Fruit fly (Drosophila melanogaster) whole organism, adult: ENCODE measurements around the gene Drak.

Experiments
- CG11617 ChIP-seq: fragments of 200-800 bp; sonication (Bioruptor generic); optimal IDR thresholded peaks from 2 replicates; lab custom pipeline; 2017; ENCODE audit warnings: mild to moderate bottlenecking, missing biosample characterization, missing genetic modification reagents, missing genetic modification characterization
- CG12768 ChIP-seq: fragments of 200-800 bp; sonication (Bioruptor generic); optimal IDR thresholded peaks from 2 replicates; lab custom pipeline; 2017; ENCODE audit warnings: missing biosample characterization, missing genetic modification characterization, mild to moderate bottlenecking, moderate library complexity, missing genetic modification reagents
- CG14711 ChIP-seq: fragments of 200-800 bp; sonication (Bioruptor generic); optimal IDR thresholded peaks from 2 replicates; lab custom pipeline; 2018; ENCODE audit warnings: missing biosample characterization, mild to moderate bottlenecking, missing genetic modification characterization, moderate library complexity
- CG1620 ChIP-seq: fragments of 200-800 bp; sonication (Bioruptor generic); optimal IDR thresholded peaks from 2 replicates; lab custom pipeline; 2016; ENCODE audit warnings: missing biosample characterization, missing genetic modification characterization
- CG33017 ChIP-seq: fragments of 200-800 bp; sonication (Bioruptor generic); optimal IDR thresholded peaks from 2 replicates; lab custom pipeline; 2018; ENCODE audit warnings: missing biosample characterization, mild to moderate bottlenecking, missing genetic modification characterization, moderate library complexity
- CG5204 ChIP-seq: fragments of 200-800 bp; sonication (Bioruptor generic); optimal IDR thresholded peaks from 2 replicates; lab custom pipeline; 2016; ENCODE audit warnings: missing biosample characterization, missing genetic modification characterization
- CG7045 ChIP-seq: fragments of 200-800 bp; sonication (Bioruptor generic); optimal IDR thresholded peaks from 2 replicates; lab custom pipeline; 2017; ENCODE audit warnings: missing biosample characterization, mild to moderate bottlenecking, missing genetic modification characterization
- CG7101 ChIP-seq: fragments of 200-800 bp; sonication (Bioruptor generic); optimal IDR thresholded peaks from 2 replicates; lab custom pipeline; 2018; ENCODE audit warnings: missing biosample characterization, mild to moderate bottlenecking, missing genetic modification characterization, moderate library complexity
- Clk ChIP-seq: fragments of 200-800 bp; sonication (Bioruptor generic); optimal IDR thresholded peaks from 2 replicates; lab custom pipeline; 2017; ENCODE audit warnings: missing biosample characterization, missing genetic modification characterization
- Crg-1 ChIP-seq: fragments of 200-800 bp; sonication (Bioruptor generic); optimal IDR thresholded peaks from 2 replicates; lab custom pipeline; 2016; ENCODE audit warnings: missing biosample characterization, missing genetic modification characterization
- Hr96 ChIP-seq: fragments of 200-800 bp; sonication (Bioruptor generic); optimal IDR thresholded peaks from 2 replicates; lab custom pipeline; 2016; ENCODE audit warnings: missing biosample characterization, missing genetic modification characterization
- Mnt ChIP-seq: fragments of 200-800 bp; sonication (Bioruptor generic); optimal IDR thresholded peaks from 2 replicates; lab custom pipeline; 2016; ENCODE audit warnings: missing biosample characterization, mild to moderate bottlenecking, missing genetic modification characterization
- bab1 ChIP-seq: fragments of 200-800 bp; sonication (Bioruptor generic); optimal IDR thresholded peaks from 3 replicates; lab custom pipeline; 2019; ENCODE audit warnings: missing biosample characterization, mild to moderate bottlenecking, missing genetic modification characterization, moderate library complexity
- cic ChIP-seq: fragments of 200-800 bp; sonication (Bioruptor generic); optimal IDR thresholded peaks from 2 replicates; lab custom pipeline; 2017; ENCODE audit warnings: missing biosample characterization, mild to moderate bottlenecking, missing genetic modification characterization, moderate library complexity
- cnc ChIP-seq, 2 experiments: fragments of >200 bp; optimal IDR thresholded peaks; 2 replicates each; lab custom pipeline; 2017
- kay ChIP-seq: fragments of 200-800 bp; sonication (Bioruptor generic); peaks from one replicate; lab custom pipeline; 2016; ENCODE audit warnings: missing biosample characterization, missing genetic modification characterization, borderline replicate concordance
- ovo ChIP-seq: fragments of 200-800 bp; sonication (Bioruptor generic); optimal IDR thresholded peaks from 2 replicates; lab custom pipeline; 2016; ENCODE audit warnings: missing biosample characterization, missing genetic modification characterization
- pad ChIP-seq: fragments of 200-800 bp; sonication (Bioruptor generic); optimal IDR thresholded peaks from 3 replicates; lab custom pipeline; 2017; ENCODE audit warnings: missing biosample characterization, missing genetic modification characterization, mild to moderate bottlenecking, moderate library complexity, missing genetic modification reagents
- tj ChIP-seq: fragments of 200-800 bp; sonication (Bioruptor generic); optimal IDR thresholded peaks from 3 replicates; lab custom pipeline; 2017; ENCODE audit warnings: missing biosample characterization, mild to moderate bottlenecking, missing genetic modification characterization, moderate library complexity
- toe ChIP-seq: fragments of 200-800 bp; sonication (Bioruptor generic); optimal IDR thresholded peaks from 2 replicates; lab custom pipeline; 2016; ENCODE audit warnings: missing biosample characterization, missing genetic modification characterization

The Drak gene

dm6 chrX:11521561-11522546, 28.9 kb downstream of the Drak start:
- peak; percentile 59 for TF ChIP-seq bab1
- TF ChIP-seq CG5204: peak; percentile 27
- no peak for TF ChIP-seq cic (GFP tag; lab: Kevin White, UChicago)
- TF ChIP-seq CG33017 (tag; lab: Kevin White, UChicago): peak; percentile 45
- no peak for TF ChIP-seq Hr96 (GFP tag; lab: Kevin White, UChicago)
- peak; percentile 52 for TF ChIP-seq CG14711 (tag; lab: Kevin White, UChicago)
- TF ChIP-seq CG7045 (GFP tag; lab: Kevin White, UChicago): no peak
- TF ChIP-seq tj (GFP tag; lab: Kevin White, UChicago): peak; percentile 26
- peak; percentile 10 for TF ChIP-seq CG11617 (GFP tag; lab: Kevin White, UChicago)
- TF ChIP-seq CG7101 (tag; lab: Kevin White, UChicago): peak; percentile 53
- TF ChIP-seq kay (GFP tag; lab: Kevin White, UChicago): peak; percentile 66

- TF ChIP-seq kay (GFP tag; lab: Kevin White, UChicago): no peak
- TF ChIP-seq bab1: no peak
- no peak for TF ChIP-seq tj (GFP tag; lab: Kevin White, UChicago)
- no peak for TF ChIP-seq pad
- no peak for TF ChIP-seq cic (GFP tag; lab: Kevin White, UChicago)
- TF ChIP-seq Mnt (GFP tag; lab: Kevin White, UChicago): no peak
- TF ChIP-seq CG11617 (GFP tag; lab: Kevin White, UChicago): no peak
- TF ChIP-seq toe (GFP tag; lab: Kevin White, UChicago): no peak
- no peak for TF ChIP-seq ovo
- no peak for TF ChIP-seq CG12768 (GFP tag; lab: Kevin White, UChicago)
- TF ChIP-seq CG1620 (GFP tag; lab: Kevin White, UChicago): no peak
- no peak for TF ChIP-seq cnc (optimal IDR thresholded peaks at IDR 0.05; lab: Kevin White, UChicago)
- no peak for TF ChIP-seq CG14711 (tag; lab: Kevin White, UChicago)
- no peak for TF ChIP-seq CG7101 (tag; lab: Kevin White, UChicago)
- TF ChIP-seq CG7045 (GFP tag; lab: Kevin White, UChicago): no peak
- TF ChIP-seq Clk: no peak
- no peak for TF ChIP-seq Hr96 (GFP tag; lab: Kevin White, UChicago)
- TF ChIP-seq CG33017 (tag; lab: Kevin White, UChicago): no peak
Observed at dm6 chrX:11523921-11524320, 31.0 kb downstream of the Drak start.

- TF ChIP-seq CG12768 (GFP tag; lab: Kevin White, UChicago) (no peak), bab1 (no peak), CG5204 (no peak), tj (GFP tag; lab: Kevin White, UChicago) (no peak), Crg-1 (GFP tag; lab: Kevin White, UChicago) (no peak), Clk (no peak)
Observed at dm6 chrX:11527088-11527635, 34.2 kb downstream of the Drak start.

- TF ChIP-seq CG14711 (tag; lab: Kevin White, UChicago) (no peak), tj (GFP tag; lab: Kevin White, UChicago) (no peak), pad (no peak), ovo (no peak), kay (GFP tag; lab: Kevin White, UChicago) (peak; percentile 66), Mnt (GFP tag; lab: Kevin White, UChicago) (no peak), cic (GFP tag; lab: Kevin White, UChicago) (no peak), bab1 (peak; percentile 1), CG5204 (peak; percentile 32)
Observed at dm6 chrX:11528026-11528702, 35.2 kb downstream of the Drak start.

- TF ChIP-seq cic (GFP tag; lab: Kevin White, UChicago) (no peak), CG5204 (no peak), bab1 (no peak), Clk (no peak), pad (no peak), ovo (no peak), cnc (optimal IDR thresholded peaks at IDR 0.05; lab: Kevin White, UChicago) (no peak), CG12768 (GFP tag; lab: Kevin White, UChicago) (no peak), CG33017 (tag; lab: Kevin White, UChicago) (no peak), tj (GFP tag; lab: Kevin White, UChicago) (no peak), Mnt (GFP tag; lab: Kevin White, UChicago) (no peak), Hr96 (GFP tag; lab: Kevin White, UChicago) (no peak), CG1620 (GFP tag; lab: Kevin White, UChicago) (no peak)
Observed at dm6 chrX:11531245-11531644, 38.3 kb downstream of the Drak start.

- TF ChIP-seq CG1620 (GFP tag; lab: Kevin White, UChicago) (no peak), CG7101 (tag; lab: Kevin White, UChicago) (no peak), CG7045 (GFP tag; lab: Kevin White, UChicago) (no peak), CG5204 (no peak), Hr96 (GFP tag; lab: Kevin White, UChicago) (no peak), CG33017 (tag; lab: Kevin White, UChicago) (no peak), Crg-1 (GFP tag; lab: Kevin White, UChicago) (no peak), toe (GFP tag; lab: Kevin White, UChicago) (no peak), CG12768 (GFP tag; lab: Kevin White, UChicago) (no peak), kay (GFP tag; lab: Kevin White, UChicago) (no peak), ovo (no peak), pad (no peak), Mnt (GFP tag; lab: Kevin White, UChicago) (no peak), cic (GFP tag; lab: Kevin White, UChicago) (no peak), CG11617 (GFP tag; lab: Kevin White, UChicago) (no peak), bab1 (no peak), CG14711 (tag; lab: Kevin White, UChicago) (no peak), Clk (no peak), tj (GFP tag; lab: Kevin White, UChicago) (no peak)
Observed at dm6 chrX:11542502-11542901, 49.6 kb downstream of the Drak start.
